Worm (Caenorhabditis elegans) whole organism, L2 larva: ENCODE measurements around the gene Y38E10A.24.

Experiments
- C34F6.9 ChIP-seq: fragments of 150-350 bp; optimal IDR thresholded peaks from 2 replicates; lab custom pipeline; 2014; ENCODE audit warnings: missing biosample characterization, missing genetic modification characterization
- R02D3.7 ChIP-seq: fragments of 150-350 bp; optimal IDR thresholded peaks from 2 replicates; lab custom pipeline; 2014; ENCODE audit warnings: missing biosample characterization, missing genetic modification characterization
- ZK546.5 ChIP-seq: sonication (generic microtip); optimal IDR thresholded peaks from 2 replicates; lab custom pipeline; 2017; ENCODE audit warnings: missing biosample characterization, missing genetic modification characterization
- alr-1 ChIP-seq: fragments of 150-350 bp; optimal IDR thresholded peaks from 2 replicates; lab custom pipeline; 2014; ENCODE audit warnings: missing biosample characterization, missing genetic modification characterization
- ceh-16 ChIP-seq: fragments of 150-350 bp; optimal IDR thresholded peaks from 2 replicates; lab custom pipeline; 2014; ENCODE audit warnings: missing biosample characterization, missing genetic modification characterization
- ceh-82 ChIP-seq: fragments of 150-350 bp; optimal IDR thresholded peaks from 2 replicates; lab custom pipeline; 2014; ENCODE audit warnings: missing biosample characterization, missing genetic modification characterization
- crh-2 ChIP-seq: sonication (generic microtip); optimal IDR thresholded peaks from 2 replicates; lab custom pipeline; 2017; ENCODE audit warnings: missing biosample characterization, missing genetic modification characterization
- egl-27 ChIP-seq: sonication (generic microtip); optimal IDR thresholded peaks from 3 replicates; lab custom pipeline; 2017; ENCODE audit warnings: missing biosample characterization, missing genetic modification reagents, missing genetic modification characterization
- elt-1 ChIP-seq: fragments of 150-350 bp; optimal IDR thresholded peaks from 2 replicates; lab custom pipeline; 2014; ENCODE audit warnings: missing biosample characterization, missing genetic modification characterization
- elt-3 ChIP-seq: sonication (generic microtip); optimal IDR thresholded peaks from 2 replicates; lab custom pipeline; 2017; ENCODE audit warnings: missing biosample characterization, missing genetic modification characterization
- lin-11 ChIP-seq: fragments of 150-350 bp; sonication (generic microtip); optimal IDR thresholded peaks from 2 replicates; lab custom pipeline; 2014; ENCODE audit warnings: missing biosample characterization, missing genetic modification characterization, inconsistent platforms, mixed read lengths
- lin-39 ChIP-seq: fragments of 150-350 bp; optimal IDR thresholded peaks from 2 replicates; lab custom pipeline; 2014; ENCODE audit warnings: missing biosample characterization, missing genetic modification reagents, missing genetic modification characterization
- mab-5 ChIP-seq: fragments of 150-350 bp; optimal IDR thresholded peaks from 2 replicates; lab custom pipeline; 2014; ENCODE audit warnings: missing biosample characterization, missing genetic modification characterization
- mbf-1 ChIP-seq: sonication (generic microtip); optimal IDR thresholded peaks from 2 replicates; lab custom pipeline; 2017; ENCODE audit warnings: missing biosample characterization, missing genetic modification characterization
- mdl-1 ChIP-seq, 2 experiments: fragments of 150-350 bp in 1 of 2; sonication (generic microtip) in 1 of 2; optimal IDR thresholded peaks; 2 replicates each; lab custom pipeline; 2017; ENCODE audit warnings: missing biosample characterization in 2 of 2, missing genetic modification characterization in 2 of 2
- nhr-21 ChIP-seq: fragments of 150-350 bp; optimal IDR thresholded peaks from 2 replicates; lab custom pipeline; 2014; ENCODE audit warnings: missing biosample characterization, missing genetic modification characterization
- nhr-237 ChIP-seq: fragments of 150-350 bp; optimal IDR thresholded peaks from 2 replicates; lab custom pipeline; 2014; ENCODE audit warnings: missing biosample characterization, missing genetic modification characterization
- skn-1 ChIP-seq: sonication (generic microtip); optimal IDR thresholded peaks from 2 replicates; lab custom pipeline; 2017; ENCODE audit warnings: missing biosample characterization, missing genetic modification characterization
- sma-3 ChIP-seq: sonication (generic microtip); optimal IDR thresholded peaks from 2 replicates; lab custom pipeline; 2016; ENCODE audit warnings: missing genetic modification reagents, missing genetic modification characterization, missing compliant biosample characterization
- snpc-4 ChIP-seq: fragments of 150-350 bp; optimal IDR thresholded peaks from 2 replicates; lab custom pipeline; 2014; ENCODE audit warnings: missing biosample characterization, missing genetic modification characterization
- unc-39 ChIP-seq: fragments of 150-350 bp; optimal IDR thresholded peaks from 2 replicates; lab custom pipeline; 2014; ENCODE audit warnings: missing biosample characterization, missing genetic modification characterization
- ztf-11 ChIP-seq: sonication (generic microtip); optimal IDR thresholded peaks from 2 replicates; lab custom pipeline; 2017; ENCODE audit warnings: missing biosample characterization, missing genetic modification characterization

Y38E10A.24 gene

ce11 chrII:12722685-12723287 is 44.0 kb downstream of the Y38E10A.24 start:
- no peak for TF ChIP-seq ZK546.5 (tag; lab: Kevin White, UChicago)
- TF ChIP-seq mbf-1 (tag; lab: Kevin White, UChicago), result no peak
- TF ChIP-seq R02D3.7 (tag; lab: Kevin White, UChicago), result no peak
- no peak for TF ChIP-seq elt-1
- TF ChIP-seq skn-1 (tag; lab: Kevin White, UChicago), result no peak
- TF ChIP-seq elt-3 (tag; lab: Kevin White, UChicago), result no peak
- TF ChIP-seq mdl-1 (tag; optimal IDR thresholded peaks at IDR 0.05; lab: Kevin White, UChicago), result no peak
- no peak for TF ChIP-seq crh-2 (tag; lab: Kevin White, UChicago)
- TF ChIP-seq lin-11 (tag; lab: Kevin White, UChicago), result no peak
- no peak for TF ChIP-seq snpc-4 (tag; lab: Kevin White, UChicago)
- TF ChIP-seq sma-3 (GFP tag; lab: Kevin White, UChicago), result no peak
- no peak for TF ChIP-seq ceh-82 (tag; lab: Kevin White, UChicago)
- TF ChIP-seq mab-5 (tag; lab: Kevin White, UChicago), result no peak
- no peak for TF ChIP-seq egl-27
- TF ChIP-seq nhr-21, result no peak
- TF ChIP-seq ztf-11 (tag; lab: Kevin White, UChicago), result no peak
- TF ChIP-seq ceh-16 (tag; lab: Kevin White, UChicago), result no peak

ce11 chrII:12726704-12727103 is 47.9 kb downstream of the Y38E10A.24 start:
- TF ChIP-seq snpc-4 (tag; lab: Kevin White, UChicago) (no peak), crh-2 (tag; lab: Kevin White, UChicago) (no peak), elt-1 (no peak)

- no peak for TF ChIP-seq lin-39 (tag; lab: Kevin White, UChicago)
- TF ChIP-seq alr-1 (tag; lab: Kevin White, UChicago), result no peak
- TF ChIP-seq unc-39, result no peak
- TF ChIP-seq mdl-1 (tag; optimal IDR thresholded peaks at IDR 0.05; lab: Kevin White, UChicago), result no peak
Measured at ce11 chrII:12727871-12728270, 49.0 kb downstream of the Y38E10A.24 start.

ce11 chrII:12728608-12729007 is 49.8 kb downstream of the Y38E10A.24 start:
- TF ChIP-seq ceh-16 (tag; lab: Kevin White, UChicago), result no peak
- TF ChIP-seq nhr-237 (tag; lab: Kevin White, UChicago), result no peak
- no peak for TF ChIP-seq C34F6.9 (tag; lab: Kevin White, UChicago)
